Worm (Caenorhabditis elegans) whole organism, mixed stage, embryonic: Measurements from ENCODE around the gene btb-10.

Source experiments
- elt-3 ChIP-seq: fragments of 150-350 bp; optimal IDR thresholded peaks from 2 replicates; lab custom pipeline; 2014; ENCODE audit warnings: missing biosample characterization, missing genetic modification characterization
- nhr-76 ChIP-seq: sonication (generic microtip); optimal IDR thresholded peaks from 2 replicates; lab custom pipeline; 2017; ENCODE audit warnings: missing biosample characterization, missing genetic modification characterization

- TF ChIP-seq elt-3 (no peak), nhr-76 (no peak)
Measured at ce11 chrII:1105291-1105690, 44.7 kb upstream of the btb-10 start.
